Worm (Caenorhabditis elegans): ENCODE data around the gene eif-3.B.

DNA sequence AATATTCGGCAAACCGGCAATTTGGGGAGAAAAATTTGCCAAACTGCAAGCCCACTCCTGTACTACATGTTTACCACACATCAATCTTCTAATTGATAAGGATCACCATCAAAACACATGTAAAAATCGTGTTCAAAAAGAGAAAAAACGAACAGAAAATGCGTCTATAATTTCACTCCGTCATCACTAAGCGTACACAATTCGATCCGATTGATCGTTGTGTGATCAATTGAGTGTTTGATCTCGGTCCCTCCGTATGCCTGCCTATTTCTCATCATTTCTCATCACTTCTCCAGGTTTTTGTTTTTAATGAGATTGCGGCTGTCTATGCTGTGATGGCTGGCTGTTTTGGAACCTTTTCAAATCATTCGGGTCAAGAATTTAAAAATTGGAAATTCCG, 30.2 kb downstream of the eif-3.B start:
- TF ChIP-seq hmbx-1 (tag; optimal IDR thresholded peaks at IDR 0.05) (no peak), tbx-37 (GFP tag; conservative IDR thresholded peaks at IDR 0.05) (no peak), scrt-1 (GFP tag; IDR thresholded peaks at IDR 0.05) (no peak), ceh-13 (GFP tag; optimal IDR thresholded peaks at IDR 0.05) (no peak), F13C5.2 (tag; optimal IDR thresholded peaks at IDR 0.05) (no peak), flt-1 (GFP tag; IDR thresholded peaks at IDR 0.05) (no peak)
